Worm (Caenorhabditis elegans) whole organism, L2 larva: Measurements from ENCODE around the gene fbxa-189.

ENCODE experiments used
- C34F6.9 ChIP-seq: fragments of 150-350 bp; optimal IDR thresholded peaks from 2 replicates; lab custom pipeline; 2014; ENCODE audit warnings: missing biosample characterization, missing genetic modification characterization
- F13H6.1 ChIP-seq: sonication (generic microtip); optimal IDR thresholded peaks from 2 replicates; lab custom pipeline; 2016; ENCODE audit warnings: missing genetic modification characterization, missing compliant biosample characterization
- R02D3.7 ChIP-seq: fragments of 150-350 bp; optimal IDR thresholded peaks from 2 replicates; lab custom pipeline; 2014; ENCODE audit warnings: missing biosample characterization, missing genetic modification characterization
- Y55F3AM.14 ChIP-seq: fragments of 200-800 bp; sonication (Bioruptor generic); optimal IDR thresholded peaks from 2 replicates; lab custom pipeline; 2018; ENCODE audit warnings: mild to moderate bottlenecking, missing genetic modification characterization, missing compliant biosample characterization
- ZK546.5 ChIP-seq: sonication (generic microtip); optimal IDR thresholded peaks from 2 replicates; lab custom pipeline; 2017; ENCODE audit warnings: missing biosample characterization, missing genetic modification characterization
- alr-1 ChIP-seq: fragments of 150-350 bp; optimal IDR thresholded peaks from 2 replicates; lab custom pipeline; 2014; ENCODE audit warnings: missing biosample characterization, missing genetic modification characterization
- aly-2 ChIP-seq: fragments of 150-350 bp; optimal IDR thresholded peaks from 2 replicates; lab custom pipeline; 2014; ENCODE audit warnings: missing biosample characterization, missing genetic modification characterization
- ama-1 ChIP-seq: fragments of 150-350 bp; optimal IDR thresholded peaks from 2 replicates; lab custom pipeline; 2018; ENCODE audit warnings: inconsistent platforms
- blmp-1 ChIP-seq: sonication (generic microtip); optimal IDR thresholded peaks from 2 replicates; lab custom pipeline; 2017; ENCODE audit warnings: missing genetic modification characterization, mild to moderate bottlenecking, missing compliant biosample characterization, antibody characterized with exemption, moderate library complexity; ENCODE audit not compliant: insufficient read depth
- ceh-16 ChIP-seq: fragments of 150-350 bp; optimal IDR thresholded peaks from 2 replicates; lab custom pipeline; 2014; ENCODE audit warnings: missing biosample characterization, missing genetic modification characterization
- crh-2 ChIP-seq: sonication (generic microtip); optimal IDR thresholded peaks from 2 replicates; lab custom pipeline; 2017; ENCODE audit warnings: missing biosample characterization, missing genetic modification characterization
- elt-1 ChIP-seq: fragments of 150-350 bp; optimal IDR thresholded peaks from 2 replicates; lab custom pipeline; 2014; ENCODE audit warnings: missing biosample characterization, missing genetic modification characterization
- elt-3 ChIP-seq: sonication (generic microtip); optimal IDR thresholded peaks from 2 replicates; lab custom pipeline; 2017; ENCODE audit warnings: missing biosample characterization, missing genetic modification characterization
- fos-1 ChIP-seq: fragments of 150-350 bp; optimal IDR thresholded peaks from 2 replicates; lab custom pipeline; 2014; ENCODE audit warnings: missing biosample characterization, missing genetic modification characterization
- lin-13 ChIP-seq: fragments of 150-350 bp; optimal IDR thresholded peaks from 2 replicates; lab custom pipeline; 2014; ENCODE audit warnings: missing biosample characterization, missing genetic modification reagents, missing genetic modification characterization
- lin-39 ChIP-seq: fragments of 150-350 bp; optimal IDR thresholded peaks from 2 replicates; lab custom pipeline; 2014; ENCODE audit warnings: missing biosample characterization, missing genetic modification reagents, missing genetic modification characterization
- lsy-2 ChIP-seq, 2 experiments: fragments of 150-350 bp in 1 of 2; sonication (generic microtip) in 1 of 2; optimal IDR thresholded peaks; 2 replicates each; lab custom pipeline; 2014 to 2017; ENCODE audit warnings: missing biosample characterization in 2 of 2, missing genetic modification characterization in 2 of 2
- mab-5 ChIP-seq: fragments of 150-350 bp; optimal IDR thresholded peaks from 2 replicates; lab custom pipeline; 2014; ENCODE audit warnings: missing biosample characterization, missing genetic modification characterization
- mbf-1 ChIP-seq: sonication (generic microtip); optimal IDR thresholded peaks from 2 replicates; lab custom pipeline; 2017; ENCODE audit warnings: missing biosample characterization, missing genetic modification characterization
- mdl-1 ChIP-seq, 2 experiments: fragments of 150-350 bp in 1 of 2; sonication (generic microtip) in 1 of 2; optimal IDR thresholded peaks; 2 replicates each; lab custom pipeline; 2017; ENCODE audit warnings: missing biosample characterization in 2 of 2, missing genetic modification characterization in 2 of 2
- nhr-11 ChIP-seq: fragments of 150-350 bp; optimal IDR thresholded peaks from 2 replicates; lab custom pipeline; 2014; ENCODE audit warnings: missing biosample characterization, missing genetic modification characterization
- nhr-12 ChIP-seq: fragments of 150-350 bp; optimal IDR thresholded peaks from 2 replicates; lab custom pipeline; 2014; ENCODE audit warnings: missing biosample characterization, missing genetic modification characterization
- nhr-129 ChIP-seq: fragments of 150-350 bp; optimal IDR thresholded peaks from 2 replicates; lab custom pipeline; 2014; ENCODE audit warnings: missing biosample characterization, missing genetic modification characterization
- nhr-21 ChIP-seq: fragments of 150-350 bp; optimal IDR thresholded peaks from 2 replicates; lab custom pipeline; 2014; ENCODE audit warnings: missing biosample characterization, missing genetic modification characterization
- nhr-23 ChIP-seq: fragments of 150-350 bp; optimal IDR thresholded peaks from 2 replicates; lab custom pipeline; 2014; ENCODE audit warnings: missing biosample characterization, missing genetic modification reagents, missing genetic modification characterization
- nhr-237 ChIP-seq: fragments of 150-350 bp; optimal IDR thresholded peaks from 2 replicates; lab custom pipeline; 2014; ENCODE audit warnings: missing biosample characterization, missing genetic modification characterization
- nhr-25 ChIP-seq: fragments of 150-350 bp; sonication (generic microtip); optimal IDR thresholded peaks from 3 replicates; lab custom pipeline; 2014; ENCODE audit warnings: missing biosample characterization, missing genetic modification characterization
- nhr-77 ChIP-seq: fragments of 150-350 bp; optimal IDR thresholded peaks from 2 replicates; lab custom pipeline; 2014; ENCODE audit warnings: missing biosample characterization, missing genetic modification characterization
- peb-1 ChIP-seq: fragments of 150-350 bp; optimal IDR thresholded peaks from 2 replicates; lab custom pipeline; 2014; ENCODE audit warnings: missing biosample characterization, missing genetic modification characterization
- sem-4 ChIP-seq: fragments of 150-350 bp; optimal IDR thresholded peaks from 2 replicates; lab custom pipeline; 2014; ENCODE audit warnings: missing biosample characterization, missing genetic modification reagents, missing genetic modification characterization
- skn-1 ChIP-seq: sonication (generic microtip); optimal IDR thresholded peaks from 2 replicates; lab custom pipeline; 2017; ENCODE audit warnings: missing biosample characterization, missing genetic modification characterization
- sma-3 ChIP-seq: sonication (generic microtip); optimal IDR thresholded peaks from 2 replicates; lab custom pipeline; 2016; ENCODE audit warnings: missing genetic modification reagents, missing genetic modification characterization, missing compliant biosample characterization
- sma-9 ChIP-seq, 2 experiments: fragments of 150-350 bp in 1 of 2; sonication (generic microtip) in 1 of 2; optimal IDR thresholded peaks; 2 replicates each; lab custom pipeline; 2014 to 2016; ENCODE audit warnings: missing genetic modification characterization in 2 of 2, mild to moderate bottlenecking in 1 of 2, missing biosample characterization in 1 of 2, missing compliant biosample characterization in 1 of 2, missing genetic modification reagents in 1 of 2, moderate library complexity in 1 of 2
- snpc-4 ChIP-seq: fragments of 150-350 bp; optimal IDR thresholded peaks from 2 replicates; lab custom pipeline; 2014; ENCODE audit warnings: missing biosample characterization, missing genetic modification characterization
- unc-55 ChIP-seq: fragments of 150-350 bp; sonication (generic microtip); optimal IDR thresholded peaks from 3 replicates; lab custom pipeline; 2014; ENCODE audit warnings: missing biosample characterization, missing genetic modification reagents, missing genetic modification characterization
- ztf-1 ChIP-seq: fragments of 200-800 bp; sonication (Bioruptor generic); conservative IDR thresholded peaks from 2 replicates; pipeline ENCODE4 v1.3.6; 2022; ENCODE audit warnings: missing genetic modification characterization, missing compliant biosample characterization
- ztf-11 ChIP-seq: sonication (generic microtip); optimal IDR thresholded peaks from 2 replicates; lab custom pipeline; 2017; ENCODE audit warnings: missing biosample characterization, missing genetic modification characterization

Gene fbxa-189

DNA sequence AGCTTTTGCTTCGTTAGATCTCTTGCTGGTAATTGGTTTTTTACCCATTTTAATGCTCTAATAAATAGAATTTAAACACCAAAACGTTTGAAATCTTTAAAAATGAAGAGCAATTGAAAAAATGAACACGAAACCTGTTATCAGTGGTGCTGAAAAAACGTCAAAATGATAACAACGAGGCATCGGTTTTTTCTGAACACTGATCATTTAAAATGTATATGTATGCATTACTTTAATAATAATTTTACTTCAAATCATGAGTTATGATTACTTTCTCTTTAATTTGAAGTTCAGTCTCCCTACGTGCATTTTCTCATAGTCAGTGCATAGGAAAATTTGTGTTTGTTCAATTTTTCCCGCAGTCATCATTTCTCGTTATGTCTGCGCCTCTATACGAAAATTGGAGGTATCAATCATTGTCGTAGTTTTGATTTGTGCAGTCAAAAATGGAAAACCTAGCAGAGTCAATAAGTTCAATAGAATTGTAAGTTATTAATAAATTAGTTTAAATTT is 22.6 kb upstream of the fbxa-189 start, which contains the start of gene F31E9.3:
F31E9.3 (plus strand) TSS at position 194 of the 513 bp plus-strand sequence.
- TF ChIP-seq lsy-2 (tag; optimal IDR thresholded peaks at IDR 0.05; lab: Kevin White, UChicago) (no peak), fos-1 (tag; lab: Kevin White, UChicago) (peak; percentile 2)

DNA sequence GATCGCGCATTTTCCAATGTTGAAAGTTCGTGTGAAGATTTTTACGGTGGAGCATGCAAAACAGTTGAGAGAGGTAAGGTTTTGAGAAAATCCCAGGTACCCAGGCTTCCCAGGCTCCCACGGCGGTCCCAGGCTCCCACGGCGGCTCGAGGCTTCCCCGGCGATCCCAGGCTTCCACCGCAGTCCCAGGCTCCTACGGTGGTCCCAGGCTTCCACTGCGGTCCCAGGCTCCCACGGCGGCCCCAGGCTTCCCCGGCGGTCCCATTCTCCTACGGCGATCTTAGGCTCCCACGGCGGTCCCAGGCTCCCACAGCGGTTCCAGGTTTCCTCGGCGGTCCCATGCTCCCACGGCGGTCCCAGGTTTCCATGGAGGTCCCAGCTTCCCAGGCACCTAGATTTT is 21.1 kb upstream of the fbxa-189 start:
- TF ChIP-seq nhr-21 (tag; lab: Kevin White, UChicago) (no peak), crh-2 (tag; lab: Kevin White, UChicago) (no peak), sma-9 (GFP tag; optimal IDR thresholded peaks at IDR 0.05; lab: Kevin White, UChicago) (no peak), sma-9 (tag; optimal IDR thresholded peaks at IDR 0.05; lab: Kevin White, UChicago) (no peak), skn-1 (tag; lab: Kevin White, UChicago) (no peak)
- TF ChIP-seq, all 48 proteins: peak for 0

ce11 chrV:17327867-17328266 is 17.1 kb upstream of the fbxa-189 start, which contains the start of gene sdz-16:
Gene sdz-16, minus strand, starts transcription at chrV:17327967.
- TF ChIP-seq aly-2 (tag; lab: Kevin White, UChicago): no peak
- TF ChIP-seq lin-13 (GFP tag; lab: Kevin White, UChicago): no peak
- TF ChIP-seq nhr-25 (tag; lab: Kevin White, UChicago): no peak
- TF ChIP-seq nhr-12 (tag; lab: Kevin White, UChicago): no peak
- no peak for TF ChIP-seq lin-39
- TF ChIP-seq ztf-11 (tag; lab: Kevin White, UChicago): no peak
- no peak for TF ChIP-seq nhr-21 (tag; lab: Kevin White, UChicago)
- TF ChIP-seq nhr-11 (tag; lab: Kevin White, UChicago): no peak
- no peak for TF ChIP-seq nhr-129
- no peak for TF ChIP-seq mab-5 (tag; lab: Kevin White, UChicago)
- no peak for TF ChIP-seq unc-55 (GFP tag; lab: Kevin White, UChicago)
- no peak for TF ChIP-seq elt-1 (tag; lab: Kevin White, UChicago)
- no peak for TF ChIP-seq nhr-237 (tag; lab: Kevin White, UChicago)
- TF ChIP-seq sem-4 (tag; lab: Kevin White, UChicago): no peak
- no peak for TF ChIP-seq mbf-1 (tag; lab: Kevin White, UChicago)
- no peak for TF ChIP-seq F13H6.1 (tag; lab: Kevin White, UChicago)
- no peak for TF ChIP-seq ZK546.5 (tag; lab: Kevin White, UChicago)

ce11 chrV:17328497-17328896 is 16.5 kb upstream of the fbxa-189 start, which contains the start of gene srg-44:
Gene srg-44, plus strand, starts transcription at chrV:17328797.
- TF ChIP-seq mdl-1 (tag; optimal IDR thresholded peaks at IDR 0.05; lab: Kevin White, UChicago) (no peak), lin-39 (no peak), alr-1 (no peak), ztf-1 (GFP tag; lab: Robert Waterston, UW) (no peak), fos-1 (tag; lab: Kevin White, UChicago) (no peak), elt-3 (tag; lab: Kevin White, UChicago) (no peak), ztf-11 (tag; lab: Kevin White, UChicago) (no peak), ama-1 (lab: Kevin White, UChicago) (no peak), mab-5 (tag; lab: Kevin White, UChicago) (no peak), sma-3 (GFP tag; lab: Kevin White, UChicago) (no peak), peb-1 (tag; lab: Kevin White, UChicago) (no peak), snpc-4 (tag; lab: Kevin White, UChicago) (no peak), R02D3.7 (tag; lab: Kevin White, UChicago) (no peak)

ce11 chrV:17331340-17331739 is 13.7 kb upstream of the fbxa-189 start, which contains the start of gene fbxa-185:
Gene fbxa-185, plus strand, starts transcription at chrV:17331640.
- TF ChIP-seq sma-3 (GFP tag; lab: Kevin White, UChicago): no peak
- no peak for TF ChIP-seq elt-3 (tag; lab: Kevin White, UChicago)
- no peak for TF ChIP-seq snpc-4 (tag; lab: Kevin White, UChicago)
- no peak for TF ChIP-seq Y55F3AM.14 (GFP tag; lab: Kevin White, UChicago)
- TF ChIP-seq lin-13 (GFP tag; lab: Kevin White, UChicago): no peak
- TF ChIP-seq nhr-12 (tag; lab: Kevin White, UChicago): no peak
- TF ChIP-seq fos-1 (tag; lab: Kevin White, UChicago): no peak
- TF ChIP-seq ZK546.5 (tag; lab: Kevin White, UChicago): no peak
- TF ChIP-seq unc-55 (GFP tag; lab: Kevin White, UChicago): no peak
- TF ChIP-seq ceh-16 (tag; lab: Kevin White, UChicago): no peak
- no peak for TF ChIP-seq blmp-1 (tag; lab: Kevin White, UChicago)
- TF ChIP-seq mbf-1 (tag; lab: Kevin White, UChicago): no peak
- TF ChIP-seq nhr-23: no peak
- no peak for TF ChIP-seq nhr-77
- TF ChIP-seq ztf-11 (tag; lab: Kevin White, UChicago): no peak
- no peak for TF ChIP-seq nhr-11 (tag; lab: Kevin White, UChicago)
- TF ChIP-seq R02D3.7 (tag; lab: Kevin White, UChicago): no peak
- no peak for TF ChIP-seq C34F6.9 (tag; lab: Kevin White, UChicago)
